Fruit fly (Drosophila melanogaster) whole organism, embryonic: ENCODE data around the gene Gnmt.

Source experiments
- CG10274 ChIP-seq: fragments of 200-800 bp; sonication (Bioruptor generic); optimal IDR thresholded peaks from 3 replicates; lab custom pipeline; 2017; ENCODE audit warnings: missing biosample characterization, mild to moderate bottlenecking, missing genetic modification characterization
- CG11504 ChIP-seq: fragments of 200-800 bp; sonication (Bioruptor generic); optimal IDR thresholded peaks from 3 replicates; lab custom pipeline; 2019; ENCODE audit warnings: missing biosample characterization, mild to moderate bottlenecking, missing genetic modification characterization, moderate library complexity
- CG12219 ChIP-seq: fragments of 200-800 bp; sonication (Bioruptor generic); optimal IDR thresholded peaks from 3 replicates; lab custom pipeline; 2018; ENCODE audit warnings: missing biosample characterization, mild to moderate bottlenecking, missing genetic modification characterization
- CG14050 ChIP-seq: fragments of 200-800 bp; sonication (Bioruptor generic); IDR thresholded peaks from 3 replicates; pipeline ENCODE4 v1.3.6; 2022; ENCODE audit warnings: missing biosample characterization, missing genetic modification characterization
- CG17385 ChIP-seq: fragments of 200-800 bp; sonication (Bioruptor generic); optimal IDR thresholded peaks from 3 replicates; lab custom pipeline; 2018; ENCODE audit warnings: missing biosample characterization, mild to moderate bottlenecking, missing genetic modification characterization
- CG17612 ChIP-seq: fragments of 200-800 bp; sonication (Bioruptor generic); IDR thresholded peaks from 2 replicates; pipeline ENCODE4 v1.3.6; 2022; ENCODE audit warnings: missing biosample characterization, missing genetic modification characterization
- CG2120 ChIP-seq: fragments of 200-800 bp; sonication (Bioruptor generic); optimal IDR thresholded peaks from 3 replicates; lab custom pipeline; 2016; ENCODE audit warnings: missing biosample characterization, missing genetic modification characterization
- CG2678 ChIP-seq: fragments of 200-800 bp; sonication (Bioruptor generic); optimal IDR thresholded peaks from 3 replicates; lab custom pipeline; 2019; ENCODE audit warnings: missing biosample characterization, mild to moderate bottlenecking, missing genetic modification characterization, moderate library complexity
- CG3065 ChIP-seq: fragments of 200-800 bp; sonication (Bioruptor generic); optimal IDR thresholded peaks from 2 replicates; lab custom pipeline; 2016; ENCODE audit warnings: missing biosample characterization, missing genetic modification characterization
- CG32772 ChIP-seq: fragments of 200-800 bp; sonication (Bioruptor generic); IDR thresholded peaks from 2 replicates; pipeline ENCODE4 v1.3.6; 2022; ENCODE audit warnings: missing biosample characterization, missing genetic modification characterization
- CG3281 ChIP-seq: fragments of 200-800 bp; sonication (Bioruptor generic); optimal IDR thresholded peaks from 3 replicates; lab custom pipeline; 2017; ENCODE audit warnings: missing biosample characterization, mild to moderate bottlenecking, missing genetic modification characterization
- CG4282 ChIP-seq: fragments of 200-800 bp; sonication (Bioruptor generic); optimal IDR thresholded peaks from 2 replicates; lab custom pipeline; 2016; ENCODE audit warnings: missing biosample characterization, missing genetic modification characterization
- CG7271 ChIP-seq: fragments of 200-800 bp; sonication (Bioruptor generic); optimal IDR thresholded peaks from 2 replicates; lab custom pipeline; 2018; ENCODE audit warnings: missing biosample characterization, mild to moderate bottlenecking, missing genetic modification characterization, moderate library complexity
- CG7987 ChIP-seq: fragments of 200-800 bp; sonication (Bioruptor generic); optimal IDR thresholded peaks from 2 replicates; lab custom pipeline; 2018; ENCODE audit warnings: missing biosample characterization, mild to moderate bottlenecking, missing genetic modification characterization, moderate library complexity
- CG8359 ChIP-seq: fragments of 200-800 bp; sonication (Bioruptor generic); optimal IDR thresholded peaks from 2 replicates; lab custom pipeline; 2017; ENCODE audit warnings: missing biosample characterization, mild to moderate bottlenecking, missing genetic modification characterization, borderline replicate concordance
- CG8388 ChIP-seq: fragments of 200-800 bp; sonication (Bioruptor generic); optimal IDR thresholded peaks from 2 replicates; lab custom pipeline; 2019; ENCODE audit warnings: missing biosample characterization, mild to moderate bottlenecking, missing genetic modification characterization, moderate library complexity
- Deaf1 ChIP-seq: fragments of 200-800 bp; optimal IDR thresholded peaks from 3 replicates; lab custom pipeline; 2019; ENCODE audit warnings: missing biosample characterization, mild to moderate bottlenecking, missing genetic modification characterization, moderate library complexity
- Dref ChIP-seq: fragments of 200-800 bp; sonication (Bioruptor generic); IDR thresholded peaks from 2 replicates; pipeline ENCODE4 v1.3.6; 2022; ENCODE audit warnings: missing biosample characterization, missing genetic modification characterization
- Elba2 ChIP-seq: fragments of 200-800 bp; sonication (Bioruptor generic); optimal IDR thresholded peaks from 3 replicates; lab custom pipeline; 2016; ENCODE audit warnings: missing biosample characterization, missing genetic modification characterization
- Ets65A ChIP-seq: fragments of 200-800 bp; sonication (Bioruptor generic); peaks from one replicate; lab custom pipeline; 2016; ENCODE audit warnings: missing biosample characterization, missing genetic modification characterization
- Ets97D ChIP-seq: fragments of 200-800 bp; sonication (Bioruptor generic); optimal IDR thresholded peaks from 3 replicates; lab custom pipeline; 2016; ENCODE audit warnings: missing biosample characterization, missing genetic modification characterization
- Gug ChIP-seq: fragments of 200-800 bp; sonication (Bioruptor generic); IDR thresholded peaks from 4 replicates; pipeline ENCODE4 v1.3.6; 2022; ENCODE audit warnings: missing biosample characterization, missing genetic modification characterization
- Kr ChIP-seq: fragments of 200-800 bp; sonication (Bioruptor generic); optimal IDR thresholded peaks from 2 replicates; lab custom pipeline; 2017; ENCODE audit warnings: missing biosample characterization, mild to moderate bottlenecking, missing genetic modification characterization
- MBD-R2 ChIP-seq: fragments of 200-800 bp; sonication (Bioruptor generic); IDR thresholded peaks from 2 replicates; pipeline ENCODE4 v1.3.6; 2022; ENCODE audit warnings: missing biosample characterization, missing genetic modification characterization
- Max ChIP-seq: fragments of 200-800 bp; sonication (Bioruptor generic); optimal IDR thresholded peaks from 2 replicates; lab custom pipeline; 2016; ENCODE audit warnings: missing biosample characterization, mild to moderate bottlenecking, missing genetic modification characterization
- Nf-YB ChIP-seq: fragments of 200-800 bp; sonication (Bioruptor generic); optimal IDR thresholded peaks from 3 replicates; lab custom pipeline; 2019; ENCODE audit warnings: missing biosample characterization, mild to moderate bottlenecking, missing genetic modification characterization, moderate library complexity
- Nf-YC ChIP-seq: fragments of 200-800 bp; optimal IDR thresholded peaks from 3 replicates; lab custom pipeline; 2019; ENCODE audit warnings: missing biosample characterization, mild to moderate bottlenecking, missing genetic modification characterization, moderate library complexity
- Sry-δ ChIP-seq: fragments of 200-800 bp; sonication (Bioruptor generic); optimal IDR thresholded peaks from 2 replicates; lab custom pipeline; 2016; ENCODE audit warnings: missing biosample characterization, missing genetic modification characterization
- Stat92E ChIP-seq, 3 experiments: fragments of >200 bp in 2 of 3; fragments of 200-800 bp in 1 of 3; sonication (Bioruptor generic) in 1 of 3; optimal IDR thresholded peaks; 2 replicates each; lab custom pipeline; 2017 to 2019; ENCODE audit warnings: missing biosample characterization in 3 of 3, missing genetic modification characterization in 3 of 3, mild to moderate bottlenecking in 1 of 3, moderate library complexity in 1 of 3
- Taf1 ChIP-seq: fragments of 200-800 bp; sonication (Bioruptor generic); IDR thresholded peaks from 2 replicates; pipeline ENCODE4 v1.3.6; 2022; ENCODE audit warnings: missing biosample characterization, missing genetic modification characterization
- al ChIP-seq: fragments of 200-800 bp; sonication (Bioruptor generic); IDR thresholded peaks from 2 replicates; pipeline ENCODE4 v1.3.6; 2022; ENCODE audit warnings: missing biosample characterization, missing genetic modification characterization
- chn ChIP-seq: fragments of 200-800 bp; sonication (Bioruptor generic); optimal IDR thresholded peaks from 2 replicates; lab custom pipeline; 2016; ENCODE audit warnings: missing biosample characterization, missing genetic modification characterization
- ci ChIP-seq: fragments of 200-800 bp; sonication (Bioruptor generic); IDR thresholded peaks from 3 replicates; pipeline ENCODE4 v1.3.6; 2022; ENCODE audit warnings: missing biosample characterization, missing genetic modification characterization
- disco-r ChIP-seq: fragments of 200-800 bp; sonication (Bioruptor generic); optimal IDR thresholded peaks from 2 replicates; lab custom pipeline; 2016; ENCODE audit warnings: missing biosample characterization, missing genetic modification characterization
- emc ChIP-seq: fragments of 200-800 bp; sonication (Bioruptor generic); optimal IDR thresholded peaks from 2 replicates; lab custom pipeline; 2016; ENCODE audit warnings: missing biosample characterization, missing genetic modification characterization
- ftz-f1 ChIP-seq: fragments of 200-800 bp; sonication (Bioruptor generic); optimal IDR thresholded peaks from 2 replicates; lab custom pipeline; 2016; ENCODE audit warnings: missing biosample characterization, missing genetic modification characterization
- gcm2 ChIP-seq: fragments of 200-800 bp; sonication (Bioruptor generic); optimal IDR thresholded peaks from 2 replicates; lab custom pipeline; 2016; ENCODE audit warnings: missing biosample characterization, missing genetic modification characterization
- grau ChIP-seq: fragments of 200-800 bp; optimal IDR thresholded peaks from 3 replicates; lab custom pipeline; 2019; ENCODE audit warnings: missing biosample characterization, mild to moderate bottlenecking, missing genetic modification characterization, moderate library complexity
- gt ChIP-seq: fragments of 200-800 bp; sonication (Bioruptor generic); IDR thresholded peaks from 2 replicates; pipeline ENCODE4 v1.3.6; 2022; ENCODE audit warnings: missing biosample characterization, missing genetic modification characterization
- hb ChIP-seq: fragments of 200-800 bp; sonication (Bioruptor generic); IDR thresholded peaks from 3 replicates; pipeline ENCODE4 v1.3.6; 2022; ENCODE audit warnings: missing biosample characterization, missing genetic modification characterization; ENCODE audit not compliant: partially characterized antibody
- kah ChIP-seq: fragments of 200-800 bp; sonication (Bioruptor generic); optimal IDR thresholded peaks from 2 replicates; lab custom pipeline; 2018; ENCODE audit warnings: missing biosample characterization, mild to moderate bottlenecking, missing genetic modification characterization
- lilli ChIP-seq: fragments of 200-800 bp; sonication (Bioruptor generic); optimal IDR thresholded peaks from 3 replicates; lab custom pipeline; 2016; ENCODE audit warnings: missing biosample characterization, missing genetic modification characterization
- mam ChIP-seq: fragments of 200-800 bp; sonication (Bioruptor generic); optimal IDR thresholded peaks from 3 replicates; lab custom pipeline; 2016; ENCODE audit warnings: missing biosample characterization, missing genetic modification characterization
- sc ChIP-seq, 3 experiments: fragments of >200 bp in 2 of 3; fragments of 200-800 bp in 1 of 3; sonication (Bioruptor generic) in 1 of 3; optimal IDR thresholded peaks; 2 replicates in 2 of 3; 3 replicates in 1 of 3; lab custom pipeline; 2017; ENCODE audit warnings: mild to moderate bottlenecking in 1 of 3, missing biosample characterization in 1 of 3, missing genetic modification characterization in 1 of 3, missing genetic modification reagents in 1 of 3
- sim ChIP-seq: fragments of 200-800 bp; sonication (Bioruptor generic); IDR thresholded peaks from 2 replicates; pipeline ENCODE4 v1.3.6; 2022; ENCODE audit warnings: missing biosample characterization, missing genetic modification characterization
- slbo ChIP-seq: fragments of 200-800 bp; sonication (Bioruptor generic); IDR thresholded peaks from 2 replicates; pipeline ENCODE4 v1.3.6; 2022; ENCODE audit warnings: missing biosample characterization, missing genetic modification characterization
- slp2 ChIP-seq: fragments of 200-800 bp; sonication (Bioruptor generic); optimal IDR thresholded peaks from 2 replicates; lab custom pipeline; 2016; ENCODE audit warnings: missing biosample characterization, missing genetic modification characterization
- trem ChIP-seq: fragments of 200-800 bp; optimal IDR thresholded peaks from 3 replicates; lab custom pipeline; 2019; ENCODE audit warnings: missing biosample characterization, mild to moderate bottlenecking, missing genetic modification characterization, moderate library complexity

The Gnmt gene

DNA sequence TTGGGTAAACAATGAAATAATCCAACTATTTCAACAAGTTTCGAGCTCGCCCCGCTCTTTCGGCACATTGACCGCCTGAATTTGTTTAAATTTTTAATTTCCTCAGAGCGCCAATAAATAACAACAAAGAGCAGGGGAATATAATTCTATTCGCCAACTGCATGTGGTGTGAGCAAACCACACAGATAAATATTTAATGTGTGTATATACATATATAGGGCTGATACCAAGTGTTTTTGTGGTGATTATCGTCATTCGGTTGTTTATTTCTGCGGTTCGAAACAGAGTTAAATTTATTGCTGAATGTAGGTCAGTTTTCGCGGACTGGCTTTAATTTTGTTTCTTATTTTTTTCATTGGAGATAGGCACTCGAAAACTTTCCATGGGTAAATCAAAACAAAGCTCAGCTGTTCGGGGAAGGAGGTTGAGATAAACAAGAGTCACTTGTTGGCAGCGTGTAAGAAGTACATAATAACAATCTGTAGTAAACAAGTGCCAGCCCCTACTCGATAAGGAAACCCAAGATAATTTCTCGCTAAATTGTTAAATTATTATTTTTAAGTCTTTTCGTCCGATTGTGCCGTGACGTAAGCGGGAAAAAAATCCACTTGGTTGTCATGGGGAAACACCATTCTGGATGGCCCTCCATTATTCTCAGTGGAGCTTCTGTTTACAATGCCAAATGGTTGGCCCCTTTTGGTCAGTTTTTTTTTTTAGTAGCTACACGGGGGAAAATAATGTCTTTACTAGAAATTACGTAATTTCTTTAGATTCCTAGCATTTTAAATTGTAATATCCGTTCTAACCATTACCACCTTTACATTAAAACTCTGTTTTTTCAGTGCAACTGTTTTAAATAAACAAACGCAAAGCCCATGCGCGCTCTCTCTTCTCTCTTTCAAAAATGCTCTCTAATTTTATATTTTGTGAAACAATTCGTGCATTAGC lies 43.5 kb downstream of the Gnmt start (continued):
- no peak for TF ChIP-seq CG12219 (GFP tag; lab: Kevin White, UChicago)
- TF ChIP-seq grau, result peak; percentile 39
- TF ChIP-seq al, result peak; percentile 44; the same call in 1 of the 2 replicates
- no peak for TF ChIP-seq Nf-YB (GFP tag; lab: Kevin White, UChicago)
- peak; percentile 53 for TF ChIP-seq chn (GFP tag; lab: Kevin White, UChicago)
- peak; percentile 68 for TF ChIP-seq CG2678 (tag; lab: Kevin White, UChicago)
- no peak for TF ChIP-seq Elba2 (GFP tag; lab: Kevin White, UChicago)
- no peak for TF ChIP-seq trem (tag; lab: Kevin White, UChicago)
- peak; percentile 71 for TF ChIP-seq CG11504 (tag; lab: Kevin White, UChicago)
- peak; percentile 63 for TF ChIP-seq CG14050 (GFP tag; lab: Robert Waterston, UW)
- peak; percentile 45; the same call in 1 of the 2 replicates for TF ChIP-seq CG32772 (GFP tag; lab: Robert Waterston, UW)
- TF ChIP-seq CG17385 (GFP tag; lab: Kevin White, UChicago), result peak; percentile 48
- TF ChIP-seq lilli (GFP tag; lab: Kevin White, UChicago), result peak; percentile 71
- TF ChIP-seq Deaf1 (tag; lab: Kevin White, UChicago), result no peak
- TF ChIP-seq sc (optimal IDR thresholded peaks at IDR 0.05; lab: Kevin White, UChicago), result no peak
- TF ChIP-seq sc (GFP tag; optimal IDR thresholded peaks at IDR 0.05; lab: Kevin White, UChicago), result peak; percentile 26
- peak; percentile 29; the same call in 2 of the 4 replicates for TF ChIP-seq Gug (GFP tag; lab: Robert Waterston, UW)
- TF ChIP-seq emc, result peak; percentile 21
- TF ChIP-seq ci (GFP tag; lab: Robert Waterston, UW), result peak; percentile 52; the same call in 2 of the 3 replicates
- TF ChIP-seq mam, result peak; percentile 80
- TF ChIP-seq Kr, result no peak
- TF ChIP-seq slp2 (GFP tag; lab: Kevin White, UChicago), result no peak
- TF ChIP-seq Nf-YC (tag; lab: Kevin White, UChicago), result no peak
- no peak for TF ChIP-seq CG17612 (GFP tag; lab: Robert Waterston, UW)
- TF ChIP-seq ftz-f1 (GFP tag; lab: Kevin White, UChicago), result no peak
- peak; percentile 79 for TF ChIP-seq CG7987 (GFP tag; lab: Kevin White, UChicago)
- no peak; the same call in 1 of the 2 replicates for TF ChIP-seq MBD-R2 (GFP tag; lab: Robert Waterston, UW)
- TF ChIP-seq slbo, result peak; percentile 81
- no peak for TF ChIP-seq CG7271 (tag; lab: Kevin White, UChicago)
- peak; percentile 42 for TF ChIP-seq CG3281 (GFP tag; lab: Kevin White, UChicago)
- peak; percentile 3 for TF ChIP-seq Sry-δ (GFP tag; lab: Kevin White, UChicago)
- TF ChIP-seq CG3065 (GFP tag; lab: Kevin White, UChicago), result no peak
- TF ChIP-seq Max (GFP tag; lab: Kevin White, UChicago), result peak; percentile 28
- TF ChIP-seq CG8388, result peak; percentile 33
- no peak for TF ChIP-seq CG8359
- no peak for TF ChIP-seq Dref (GFP tag; lab: Robert Waterston, UW)
- TF ChIP-seq Stat92E (GFP tag; optimal IDR thresholded peaks at IDR 0.05; lab: Kevin White, UChicago), result no peak
- no peak for TF ChIP-seq CG10274 (GFP tag; lab: Kevin White, UChicago)
- no peak for TF ChIP-seq CG4282 (GFP tag; lab: Kevin White, UChicago)
- no peak for TF ChIP-seq Ets97D (GFP tag; lab: Kevin White, UChicago)
- no peak for TF ChIP-seq gt
- TF ChIP-seq Taf1 (GFP tag; lab: Robert Waterston, UW), result 0 out of 2 replicates have a peak, but pooled peaks have one; percentile 23
- no peak for TF ChIP-seq disco-r (GFP tag; lab: Kevin White, UChicago)
- TF ChIP-seq hb, result no peak
- TF ChIP-seq gcm2 (GFP tag; lab: Kevin White, UChicago), result no peak
- TF ChIP-seq Ets65A (GFP tag; lab: Kevin White, UChicago), result peak; percentile 66
- TF ChIP-seq kah (GFP tag; lab: Kevin White, UChicago), result no peak
- TF ChIP-seq sim (GFP tag; lab: Robert Waterston, UW), result no peak
- TF ChIP-seq CG2120 (GFP tag; lab: Kevin White, UChicago), result peak; percentile 80
